Worm (Caenorhabditis elegans): Measurements from ENCODE around the gene clec-150.
"Not testable (repeated sequence)": the region's sequence is repeated elsewhere in the genome, so short reads cannot be mapped to it uniquely, and the experiment has no call there.

- not testable (repeated sequence) for TF ChIP-seq nhr-11 (tag; optimal IDR thresholded peaks at IDR 0.05); lir-3 (tag; optimal IDR thresholded peaks at IDR 0.05); saeg-2 (GFP tag; IDR thresholded peaks at IDR 0.05)
Observed at ce11 chrIII:1009034-1009433, 6.5 kb downstream of the clec-150 start.
